Worm (Caenorhabditis elegans): ENCODE data around the gene M01H9.10.

M01H9.10 gene

DNA sequence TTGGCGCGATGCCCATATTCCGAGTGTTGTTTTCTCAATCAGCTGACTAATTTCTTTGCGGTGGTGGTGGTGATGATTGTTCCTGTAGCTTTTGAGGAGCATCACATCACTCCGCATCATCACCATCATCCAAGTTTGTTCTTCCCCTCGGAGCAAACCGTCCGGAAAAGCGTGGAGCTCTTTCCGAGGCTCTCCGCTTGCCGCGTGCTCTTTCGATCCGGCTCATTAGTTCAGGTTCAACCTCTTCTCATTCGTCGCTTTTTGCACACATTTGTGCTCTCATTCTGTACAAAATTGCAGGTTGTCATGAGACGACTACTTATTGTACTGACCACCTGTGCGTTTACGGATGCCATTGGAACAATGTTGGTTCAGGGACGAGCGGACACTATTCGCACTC, 14.7 kb downstream of the M01H9.10 start, which contains the start of gene M01H9.5:
Gene M01H9.5 (plus strand): TSS at position 301 of the 400 bp plus-strand sequence.
- TF ChIP-seq tab-1 (GFP tag; IDR thresholded peaks at IDR 0.05) (no peak), T22C8.4 (GFP tag; IDR thresholded peaks at IDR 0.05) (no peak), ztf-29 (GFP tag; IDR thresholded peaks at IDR 0.05) (no peak), med-1 (GFP tag; optimal IDR thresholded peaks at IDR 0.05; ENCODE audit: insufficient read depth) (no peak), flt-1 (GFP tag; IDR thresholded peaks at IDR 0.05) (no peak), cog-1 (tag; optimal IDR thresholded peaks at IDR 0.05) (no peak), ref-1 (GFP tag; conservative IDR thresholded peaks at IDR 0.05) (no peak), ztf-23 (GFP tag; IDR thresholded peaks at IDR 0.05) (no peak), klf-2 (GFP tag; conservative IDR thresholded peaks at IDR 0.05) (no peak)

DNA sequence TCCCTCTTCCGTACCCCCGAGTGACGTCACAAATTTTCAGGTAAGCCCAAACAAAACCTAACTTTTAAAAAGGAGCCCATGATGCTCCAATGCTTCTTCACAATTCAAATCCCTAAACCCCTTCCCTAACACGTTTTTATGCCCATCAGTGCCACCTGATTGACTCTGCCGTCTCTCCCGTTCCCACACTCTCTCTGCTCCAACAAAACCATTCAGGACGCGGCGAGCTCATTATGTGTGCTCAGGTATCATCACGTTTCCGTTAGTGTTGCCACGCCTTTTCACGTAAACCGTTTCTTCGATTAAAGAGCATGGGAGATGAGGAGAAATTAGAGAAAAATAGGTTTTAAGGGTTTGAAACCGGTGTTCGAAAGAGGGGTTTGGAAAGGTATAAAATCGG, 16.8 kb downstream of the M01H9.10 start, which contains the start of gene M01H9.2:
Gene M01H9.2 (minus strand): TSS at position 101 of the 400 bp plus-strand sequence.
- no peak for TF ChIP-seq ztf-23 (GFP tag; IDR thresholded peaks at IDR 0.05)
- TF ChIP-seq cog-1 (tag; optimal IDR thresholded peaks at IDR 0.05): no peak
- no peak for TF ChIP-seq ztf-29 (GFP tag; IDR thresholded peaks at IDR 0.05)
- TF ChIP-seq ref-1 (GFP tag; conservative IDR thresholded peaks at IDR 0.05): no peak
- TF ChIP-seq med-1 (GFP tag; optimal IDR thresholded peaks at IDR 0.05; ENCODE audit: insufficient read depth): no peak
- no peak for TF ChIP-seq klf-2 (GFP tag; conservative IDR thresholded peaks at IDR 0.05)
- no peak for TF ChIP-seq T22C8.4 (GFP tag; IDR thresholded peaks at IDR 0.05)
- no peak for TF ChIP-seq tab-1 (GFP tag; IDR thresholded peaks at IDR 0.05)
- TF ChIP-seq flt-1 (GFP tag; IDR thresholded peaks at IDR 0.05): no peak

DNA sequence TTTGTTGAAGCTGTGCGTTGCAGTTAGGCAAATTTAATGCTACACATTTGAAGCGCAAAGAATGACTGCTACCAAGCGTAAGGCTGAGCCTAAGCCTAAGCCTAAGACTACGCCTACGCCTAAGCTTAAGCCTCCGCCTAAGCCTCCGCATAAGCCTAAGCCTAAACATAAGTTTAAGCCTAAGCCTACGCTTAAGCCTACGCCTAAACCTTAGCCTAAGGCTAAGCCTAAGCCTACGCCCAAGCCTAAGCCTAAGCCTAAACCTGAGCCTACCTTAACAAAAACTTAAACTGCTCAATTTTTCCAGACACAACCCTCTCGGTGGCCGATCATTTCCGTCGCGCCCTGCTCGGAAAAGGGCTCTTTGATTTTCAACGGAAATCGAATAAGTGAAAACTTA, 20.6 kb downstream of the M01H9.10 start:
- TF ChIP-seq ref-1 (GFP tag; conservative IDR thresholded peaks at IDR 0.05) (no peak), klf-2 (GFP tag; conservative IDR thresholded peaks at IDR 0.05) (no peak), ztf-23 (GFP tag; IDR thresholded peaks at IDR 0.05) (no peak), flt-1 (GFP tag; IDR thresholded peaks at IDR 0.05) (no peak)

DNA sequence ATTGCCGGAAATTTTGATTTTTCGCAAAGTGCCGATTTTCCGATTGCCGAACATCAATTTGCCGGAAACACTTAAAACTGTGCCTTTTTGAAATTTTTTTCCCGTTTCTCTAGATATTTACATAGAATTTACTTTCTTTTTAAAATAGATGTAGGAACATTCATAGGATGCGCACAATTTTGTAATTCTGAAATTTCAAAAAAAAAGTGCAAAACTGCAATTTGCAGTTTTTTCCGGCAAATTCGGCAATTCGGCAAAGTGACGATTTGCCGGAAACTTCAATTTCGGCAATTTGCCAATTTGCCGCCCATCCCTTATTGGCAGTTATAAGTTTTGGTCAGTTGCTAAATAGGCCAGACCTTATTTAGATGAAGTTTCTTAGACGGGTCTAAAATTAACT, 23.3 kb downstream of the M01H9.10 start:
- TF ChIP-seq ref-1 (GFP tag; conservative IDR thresholded peaks at IDR 0.05) (no peak), cog-1 (tag; optimal IDR thresholded peaks at IDR 0.05) (no peak), flt-1 (GFP tag; IDR thresholded peaks at IDR 0.05) (no peak), tab-1 (GFP tag; IDR thresholded peaks at IDR 0.05) (no peak)

DNA sequence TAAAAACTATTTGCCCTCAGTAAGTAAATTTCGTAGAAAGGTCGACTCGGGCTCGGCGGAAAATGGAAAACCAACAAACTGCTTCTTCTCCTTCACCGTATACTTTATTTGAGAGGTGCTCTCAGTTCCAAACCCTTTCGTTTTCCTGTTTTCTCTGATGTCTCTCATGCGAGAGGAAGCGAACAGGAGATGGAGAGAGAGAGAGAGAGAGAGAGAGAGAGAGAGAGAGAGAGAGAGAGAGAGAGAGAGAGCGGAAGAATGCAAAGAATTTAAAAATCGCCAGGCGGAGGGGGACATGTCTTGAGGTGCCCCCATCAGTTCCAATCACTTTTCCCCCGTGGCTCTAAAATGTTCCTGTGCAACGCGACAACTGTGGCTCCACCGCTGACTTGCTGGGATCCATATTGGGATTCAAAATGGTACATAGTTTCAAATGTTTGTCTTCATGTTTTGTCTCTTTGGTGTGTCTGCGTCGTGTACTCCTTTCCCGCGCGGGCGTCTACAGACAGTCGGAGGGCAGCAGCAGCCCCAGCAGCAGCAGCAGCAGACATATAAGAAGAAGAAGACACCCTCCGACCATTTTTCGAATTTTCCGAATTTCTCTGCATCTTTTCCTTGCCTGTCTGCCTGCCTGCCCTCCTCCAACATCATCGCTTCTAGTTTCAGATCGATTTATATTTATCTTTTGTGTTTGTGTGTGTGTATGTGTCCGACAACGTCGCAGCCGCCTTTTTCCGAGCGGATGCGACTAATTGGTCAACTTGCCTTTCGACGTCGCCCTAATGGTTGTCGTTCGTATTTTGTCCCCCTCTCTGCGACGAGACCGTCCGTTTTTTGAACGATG, 25.4 kb downstream of the M01H9.10 start, which contains the start of gene R08C7.11:
Gene R08C7.11 (minus strand): TSS at position 608 of the 844 bp plus-strand sequence.
- TF ChIP-seq flt-1 (GFP tag; IDR thresholded peaks at IDR 0.05): 0 out of 2 replicates have a peak, but pooled peaks have one; percentile 13
- no peak for TF ChIP-seq ztf-23 (GFP tag; IDR thresholded peaks at IDR 0.05)
- peak; percentile 19 for TF ChIP-seq cog-1 (tag; optimal IDR thresholded peaks at IDR 0.05)
- 0 out of 2 replicates have a peak, but pooled peaks have one; percentile 42 for TF ChIP-seq klf-2 (GFP tag; conservative IDR thresholded peaks at IDR 0.05)

DNA sequence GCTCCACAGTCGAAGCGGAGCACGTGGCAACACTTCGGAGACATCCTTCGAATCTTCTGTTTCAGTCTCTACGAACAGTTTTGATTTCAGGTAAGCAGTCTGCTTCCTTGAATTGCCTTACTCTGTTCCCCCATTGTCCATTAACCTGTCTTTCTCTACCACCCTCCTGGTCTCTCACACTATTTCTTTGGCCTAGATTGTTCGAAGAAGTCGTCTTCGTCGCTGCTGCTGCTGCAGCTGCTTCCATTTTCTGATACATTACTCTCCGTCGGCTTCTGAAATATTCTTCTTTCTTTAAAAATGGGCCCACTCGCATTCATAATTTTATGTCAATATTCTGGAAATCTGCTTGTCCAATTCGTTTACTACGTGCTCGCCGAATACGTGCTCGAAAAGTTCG, 28.4 kb downstream of the M01H9.10 start, which contains the start of gene R08C7.1:
Gene R08C7.1 (plus strand): TSS at position 301 of the 400 bp plus-strand sequence.
- no peak for TF ChIP-seq ztf-29 (GFP tag; IDR thresholded peaks at IDR 0.05)
- TF ChIP-seq ztf-23 (GFP tag; IDR thresholded peaks at IDR 0.05): no peak
- TF ChIP-seq ref-1 (GFP tag; conservative IDR thresholded peaks at IDR 0.05): no peak
- no peak for TF ChIP-seq T22C8.4 (GFP tag; IDR thresholded peaks at IDR 0.05)
- TF ChIP-seq cog-1 (tag; optimal IDR thresholded peaks at IDR 0.05): no peak
- no peak for TF ChIP-seq klf-2 (GFP tag; conservative IDR thresholded peaks at IDR 0.05)
- TF ChIP-seq flt-1 (GFP tag; IDR thresholded peaks at IDR 0.05): no peak
- TF ChIP-seq tab-1 (GFP tag; IDR thresholded peaks at IDR 0.05): no peak

DNA sequence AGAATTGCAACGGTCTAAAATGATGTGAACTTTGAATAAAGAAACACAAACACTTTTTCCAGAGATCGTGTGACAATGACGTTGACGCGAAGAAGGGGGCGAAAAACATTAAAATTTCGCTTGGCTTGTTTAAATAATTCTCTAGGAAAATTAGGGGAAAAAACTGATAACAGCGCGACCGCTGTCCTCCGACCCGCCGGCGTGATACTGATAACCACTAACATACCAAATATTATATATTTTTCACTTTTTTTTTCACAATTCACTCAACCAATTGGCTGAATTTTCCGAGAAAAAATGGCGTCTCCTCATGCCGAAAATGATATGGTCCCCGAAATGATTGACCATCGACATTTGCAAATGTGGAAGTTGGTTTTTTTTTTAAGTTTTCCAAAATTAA, 30.1 kb downstream of the M01H9.10 start:
- TF ChIP-seq T22C8.4 (GFP tag; IDR thresholded peaks at IDR 0.05) (no peak), ztf-29 (GFP tag; IDR thresholded peaks at IDR 0.05) (no peak), ztf-23 (GFP tag; IDR thresholded peaks at IDR 0.05) (no peak), med-1 (GFP tag; optimal IDR thresholded peaks at IDR 0.05; ENCODE audit: insufficient read depth) (no peak)

DNA sequence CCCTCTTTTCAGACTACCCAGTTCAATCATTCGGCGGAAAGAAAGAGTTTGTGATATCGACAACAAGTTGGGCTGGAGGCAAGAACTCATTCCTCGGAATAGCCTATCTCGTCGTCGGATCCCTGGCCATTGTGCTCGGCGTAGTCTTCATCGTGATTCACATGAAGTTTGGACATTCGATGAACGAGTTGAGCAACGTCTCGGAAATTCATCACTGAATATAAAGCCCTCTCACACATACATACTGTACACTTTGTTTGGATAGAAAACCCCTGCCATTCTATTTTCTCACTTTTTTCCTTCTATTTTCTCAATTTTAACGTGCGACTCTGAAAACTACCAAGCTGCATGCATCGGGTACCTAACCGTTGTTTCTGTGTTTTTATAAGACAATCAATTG, 30.5 kb downstream of the M01H9.10 start, which contains the start of gene R08C7.12:
Gene R08C7.12 (plus strand): TSS at position 301 of the 400 bp plus-strand sequence.
- TF ChIP-seq T22C8.4 (GFP tag; IDR thresholded peaks at IDR 0.05) (no peak), tab-1 (GFP tag; IDR thresholded peaks at IDR 0.05) (no peak), flt-1 (GFP tag; IDR thresholded peaks at IDR 0.05) (no peak), ztf-23 (GFP tag; IDR thresholded peaks at IDR 0.05) (no peak), ref-1 (GFP tag; conservative IDR thresholded peaks at IDR 0.05) (no peak), ztf-29 (GFP tag; IDR thresholded peaks at IDR 0.05) (no peak)

DNA sequence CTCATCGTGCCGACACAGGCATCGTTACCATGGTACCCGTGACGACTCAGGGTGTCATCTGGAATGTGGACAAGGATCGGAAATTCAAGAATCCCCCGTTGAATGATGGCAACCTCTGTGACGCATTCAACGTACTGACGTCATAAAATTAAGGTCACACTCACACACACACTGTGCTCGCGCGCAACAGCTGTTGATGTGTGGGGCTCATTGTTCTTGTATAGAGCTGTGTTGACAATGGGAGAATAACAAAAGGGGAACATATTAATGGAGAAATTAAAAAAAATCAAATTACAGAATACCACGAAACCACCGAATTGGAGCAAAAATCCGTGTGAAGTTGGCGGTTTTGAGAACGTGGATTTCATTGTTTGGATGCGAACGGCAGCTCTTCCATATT, 31.6 kb downstream of the M01H9.10 start:
- TF ChIP-seq klf-2 (GFP tag; conservative IDR thresholded peaks at IDR 0.05): no peak
- no peak for TF ChIP-seq ztf-29 (GFP tag; IDR thresholded peaks at IDR 0.05)
- TF ChIP-seq T22C8.4 (GFP tag; IDR thresholded peaks at IDR 0.05): no peak
- no peak for TF ChIP-seq med-1 (GFP tag; optimal IDR thresholded peaks at IDR 0.05; ENCODE audit: insufficient read depth)
- no peak for TF ChIP-seq ref-1 (GFP tag; conservative IDR thresholded peaks at IDR 0.05)
- no peak for TF ChIP-seq tab-1 (GFP tag; IDR thresholded peaks at IDR 0.05)
- no peak for TF ChIP-seq cog-1 (tag; optimal IDR thresholded peaks at IDR 0.05)
- no peak for TF ChIP-seq ztf-23 (GFP tag; IDR thresholded peaks at IDR 0.05)
- no peak for TF ChIP-seq flt-1 (GFP tag; IDR thresholded peaks at IDR 0.05)

DNA sequence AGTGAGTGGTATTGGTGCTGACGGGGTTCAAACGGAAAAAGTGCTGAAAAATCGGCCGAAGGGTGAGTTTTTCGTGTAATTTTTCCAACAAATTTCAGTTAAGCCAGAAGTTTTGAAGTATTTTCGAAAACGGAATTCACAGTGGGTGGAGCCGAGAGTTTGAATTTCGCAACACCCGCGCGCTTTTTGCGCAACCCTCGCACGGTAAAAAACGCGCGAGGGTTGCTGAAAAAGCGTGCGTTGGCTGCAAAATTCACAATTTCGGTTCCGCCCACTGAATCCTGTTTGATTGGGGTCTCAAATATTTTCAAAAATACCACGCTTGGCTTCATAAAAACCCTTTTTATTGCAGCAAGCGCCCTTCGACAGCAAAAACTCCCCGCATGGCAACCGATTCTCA, 32.6 kb downstream of the M01H9.10 start:
- TF ChIP-seq cog-1 (tag; optimal IDR thresholded peaks at IDR 0.05) (no peak), ref-1 (GFP tag; conservative IDR thresholded peaks at IDR 0.05) (no peak), klf-2 (GFP tag; conservative IDR thresholded peaks at IDR 0.05) (no peak), ztf-23 (GFP tag; IDR thresholded peaks at IDR 0.05) (no peak)

DNA sequence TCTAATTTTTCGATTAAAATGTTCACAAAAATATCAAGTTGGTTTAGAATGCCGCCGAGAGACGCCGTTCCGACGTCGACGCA, 32.8 kb downstream of the M01H9.10 start, which contains the start of gene chat-1:
Gene chat-1 (plus strand): TSS at position 48 of the 83 bp plus-strand sequence.
- TF ChIP-seq T22C8.4 (GFP tag; IDR thresholded peaks at IDR 0.05) (0 out of 2 replicates have a peak, but pooled peaks have one; percentile 1), cog-1 (tag; optimal IDR thresholded peaks at IDR 0.05) (no peak)
